Worm (Caenorhabditis elegans) whole organism, L4 larva: Measurements from ENCODE around the gene T28C6.10.

ENCODE experiments used
- Y105C5A.15 ChIP-seq: fragments of 200-800 bp; sonication (Bioruptor generic); IDR thresholded peaks from 2 replicates; pipeline ENCODE4 v1.3.6; 2022; ENCODE audit warnings: missing genetic modification characterization, missing compliant biosample characterization
- Y5F2A.4 ChIP-seq: fragments of 200-800 bp; sonication (Bioruptor generic); optimal IDR thresholded peaks from 2 replicates; lab custom pipeline; 2018; ENCODE audit warnings: mild to moderate bottlenecking, missing genetic modification characterization, missing compliant biosample characterization
- Y75B8A.6 ChIP-seq: fragments of 200-800 bp; sonication (Bioruptor generic); IDR thresholded peaks from 2 replicates; pipeline ENCODE4 v1.3.6; 2022; ENCODE audit warnings: missing genetic modification reagents, missing genetic modification characterization, missing compliant biosample characterization
- ZK546.5 ChIP-seq, 2 experiments: sonication (generic microtip); optimal IDR thresholded peaks; 2 replicates each; lab custom pipeline; 2017; ENCODE audit warnings: missing biosample characterization in 2 of 2, missing genetic modification characterization in 2 of 2
- aha-1 ChIP-seq: fragments of 150-350 bp; peaks from one replicate; lab custom pipeline; 2014; ENCODE audit warnings: missing biosample characterization, missing genetic modification characterization
- ceh-20 ChIP-seq: fragments of 200-800 bp; sonication (Bioruptor generic); IDR thresholded peaks from 2 replicates; pipeline ENCODE4 v1.3.6; 2022; ENCODE audit warnings: missing genetic modification reagents, missing genetic modification characterization, missing compliant biosample characterization
- ceh-32 ChIP-seq: sonication (generic microtip); optimal IDR thresholded peaks from 2 replicates; lab custom pipeline; 2016; ENCODE audit warnings: mild to moderate bottlenecking, missing genetic modification characterization, missing compliant biosample characterization; ENCODE audit not compliant: poor library complexity
- ceh-62 ChIP-seq: sonication (generic microtip); optimal IDR thresholded peaks from 2 replicates; lab custom pipeline; 2017; ENCODE audit warnings: missing biosample characterization, missing genetic modification characterization
- cey-2 ChIP-seq: sonication (generic microtip); optimal IDR thresholded peaks from 3 replicates; lab custom pipeline; 2017; ENCODE audit warnings: missing genetic modification characterization, mild to moderate bottlenecking, missing compliant biosample characterization, antibody characterized with exemption, borderline replicate concordance; ENCODE audit not compliant: insufficient read depth
- daf-16 ChIP-seq, 3 experiments: sonication (generic microtip); optimal IDR thresholded peaks; 2 replicates each; lab custom pipeline; 2016 to 2017; ENCODE audit warnings: missing genetic modification characterization in 3 of 3, missing genetic modification reagents in 3 of 3, mild to moderate bottlenecking in 2 of 3, missing compliant biosample characterization in 2 of 3, missing biosample characterization in 1 of 3, moderate library complexity in 1 of 3
- daf-19 ChIP-seq: fragments of 200-800 bp; sonication (Bioruptor generic); conservative IDR thresholded peaks from 2 replicates; pipeline ENCODE4 v1.3.6; 2022; ENCODE audit warnings: missing genetic modification characterization, missing compliant biosample characterization
- dmd-8 ChIP-seq: fragments of 200-800 bp; sonication (Bioruptor generic); IDR thresholded peaks from 2 replicates; pipeline ENCODE4 v1.3.6; 2022; ENCODE audit warnings: missing genetic modification characterization, missing compliant biosample characterization
- dpl-1 ChIP-seq: fragments of 150-350 bp; optimal IDR thresholded peaks from 2 replicates; lab custom pipeline; 2014; ENCODE audit warnings: missing biosample characterization, missing genetic modification reagents, missing genetic modification characterization
- duxl-1 ChIP-seq: sonication (generic microtip); optimal IDR thresholded peaks from 2 replicates; lab custom pipeline; 2016; ENCODE audit warnings: mild to moderate bottlenecking, missing genetic modification characterization, moderate library complexity, missing compliant biosample characterization; ENCODE audit not compliant: poor library complexity
- egl-27 ChIP-seq: sonication (generic microtip); optimal IDR thresholded peaks from 3 replicates; lab custom pipeline; 2017; ENCODE audit warnings: missing biosample characterization, missing genetic modification reagents, missing genetic modification characterization
- fkh-10 ChIP-seq: fragments of 150-350 bp; optimal IDR thresholded peaks from 2 replicates; lab custom pipeline; 2014; ENCODE audit warnings: missing biosample characterization, missing genetic modification reagents, missing genetic modification characterization
- hlh-11 ChIP-seq: fragments of 200-800 bp; sonication (Bioruptor generic); optimal IDR thresholded peaks from 2 replicates; lab custom pipeline; 2018; ENCODE audit warnings: mild to moderate bottlenecking, missing genetic modification characterization, missing compliant biosample characterization
- jun-1 ChIP-seq: fragments of 150-350 bp; optimal IDR thresholded peaks from 2 replicates; lab custom pipeline; 2014; ENCODE audit warnings: missing biosample characterization, missing genetic modification reagents, missing genetic modification characterization
- lin-1 ChIP-seq: fragments of 200-800 bp; sonication (Bioruptor generic); IDR thresholded peaks from 2 replicates; pipeline ENCODE4 v1.3.6; 2022; ENCODE audit warnings: missing genetic modification reagents, missing genetic modification characterization, missing compliant biosample characterization
- lin-29 ChIP-seq: fragments of 200-800 bp; sonication (Bioruptor generic); IDR thresholded peaks from 2 replicates; pipeline ENCODE4 v1.3.6; 2022; ENCODE audit warnings: missing genetic modification reagents, missing genetic modification characterization, missing compliant biosample characterization
- madf-9 ChIP-seq: fragments of 200-800 bp; sonication (Bioruptor generic); conservative IDR thresholded peaks from 2 replicates; pipeline ENCODE4 v1.3.6; 2022; ENCODE audit warnings: missing genetic modification reagents, missing genetic modification characterization, missing compliant biosample characterization
- nhr-11 ChIP-seq: fragments of 150-350 bp; optimal IDR thresholded peaks from 2 replicates; lab custom pipeline; 2014; ENCODE audit warnings: missing biosample characterization, missing genetic modification characterization
- nhr-237 ChIP-seq: sonication (generic microtip); optimal IDR thresholded peaks from 2 replicates; lab custom pipeline; 2017; ENCODE audit warnings: missing biosample characterization, missing genetic modification characterization
- nhr-28 ChIP-seq: fragments of 150-350 bp; optimal IDR thresholded peaks from 2 replicates; lab custom pipeline; 2014; ENCODE audit warnings: missing biosample characterization, missing genetic modification characterization
- sdz-12 ChIP-seq: fragments of 200-800 bp; sonication (Bioruptor generic); optimal IDR thresholded peaks from 2 replicates; lab custom pipeline; 2018; ENCODE audit warnings: mild to moderate bottlenecking, missing genetic modification characterization, missing compliant biosample characterization
- set-16 ChIP-seq: fragments of 200-800 bp; sonication (Bioruptor generic); IDR thresholded peaks from 2 replicates; pipeline ENCODE4 v1.3.6; 2022; ENCODE audit warnings: missing genetic modification reagents, missing genetic modification characterization, missing compliant biosample characterization
- snpc-1.2 ChIP-seq: fragments of 200-800 bp; sonication (Bioruptor generic); IDR thresholded peaks from 2 replicates; pipeline ENCODE4 v1.3.6; 2022; ENCODE audit warnings: missing genetic modification reagents, missing genetic modification characterization, missing compliant biosample characterization
- spr-3 ChIP-seq: fragments of 200-800 bp; sonication (Bioruptor generic); optimal IDR thresholded peaks from 2 replicates; lab custom pipeline; 2018; ENCODE audit warnings: mild to moderate bottlenecking, missing genetic modification characterization, missing compliant biosample characterization
- unc-62 ChIP-seq, 3 experiments: fragments of 150-350 bp in 1 of 3; sonication (generic microtip); optimal IDR thresholded peaks in 2 of 3; peaks in 1 of 3; 1 replicate in 1 of 3; 2 replicates in 2 of 3; lab custom pipeline; 2014 to 2017; ENCODE audit warnings: missing biosample characterization in 3 of 3, missing genetic modification characterization in 3 of 3, missing genetic modification reagents in 3 of 3, missing genotype in 1 of 3
- zfp-2 ChIP-seq: sonication (generic microtip); optimal IDR thresholded peaks from 2 replicates; lab custom pipeline; 2016; ENCODE audit warnings: mild to moderate bottlenecking, missing genetic modification characterization, missing compliant biosample characterization

T28C6.10 gene

ce11 chrIV:8848983-8849382, 31.2 kb downstream of the T28C6.10 start:
- TF ChIP-seq set-16 (peak; percentile 85), madf-9 (GFP tag; lab: Robert Waterston, UW) (no peak), egl-27 (tag; lab: Kevin White, UChicago) (no peak), spr-3 (no peak)
- TF ChIP-seq, all 104 proteins: peak for 1

ce11 chrIV:8850807-8851206, 33.1 kb downstream of the T28C6.10 start:
- no peak for TF ChIP-seq nhr-237 (tag; lab: Kevin White, UChicago)
- TF ChIP-seq set-16 = peak; percentile 92
- TF ChIP-seq lin-29 (GFP tag; lab: Robert Waterston, UW) = 0 out of 2 replicates have a peak, but pooled peaks have one; percentile 26
- no peak for TF ChIP-seq duxl-1
- no peak for TF ChIP-seq ZK546.5 (tag; optimal IDR thresholded peaks at IDR 0.05; lab: Kevin White, UChicago)
- TF ChIP-seq hlh-11 (tag; lab: Kevin White, UChicago) = peak; percentile 1
- no peak for TF ChIP-seq sdz-12 (GFP tag; lab: Kevin White, UChicago)
- peak; percentile 13 for TF ChIP-seq nhr-28
- TF ChIP-seq lin-1 (GFP tag; lab: Robert Waterston, UW) = no peak
- TF ChIP-seq ceh-32 = no peak
- TF ChIP-seq dmd-8 (GFP tag; lab: Robert Waterston, UW) = 0 out of 2 replicates have a peak, but pooled peaks have one; percentile 57
- TF ChIP-seq, all 104 proteins: peak for 5

ce11 chrIV:8852194-8852593, 34.5 kb downstream of the T28C6.10 start, which contains the start of gene alp-1:
Gene alp-1, plus strand, starts transcription at chrIV:8852494.
- no peak for TF ChIP-seq daf-19
- TF ChIP-seq dpl-1 (GFP tag; lab: Kevin White, UChicago) = no peak
- TF ChIP-seq daf-16 (GFP tag; optimal IDR thresholded peaks at IDR 0.05; lab: Kevin White, UChicago) = no peak
- no peak for TF ChIP-seq daf-16 (tag; optimal IDR thresholded peaks at IDR 0.05; lab: Kevin White, UChicago)
- no peak for TF ChIP-seq Y5F2A.4 (GFP tag; lab: Kevin White, UChicago)
- no peak for TF ChIP-seq ceh-62 (tag; lab: Kevin White, UChicago)
- TF ChIP-seq ceh-20 (GFP tag; lab: Robert Waterston, UW) = no peak
- TF ChIP-seq snpc-1.2 = no peak
- TF ChIP-seq fkh-10 (GFP tag; lab: Kevin White, UChicago) = no peak
- no peak for TF ChIP-seq set-16
- no peak for TF ChIP-seq Y105C5A.15 (GFP tag; lab: Robert Waterston, UW)
- no peak for TF ChIP-seq madf-9 (GFP tag; lab: Robert Waterston, UW)
- TF ChIP-seq zfp-2 (tag; lab: Kevin White, UChicago) = no peak
- TF ChIP-seq, all 104 proteins: peak for 0

- TF ChIP-seq Y75B8A.6 (GFP tag; lab: Robert Waterston, UW) (no peak), aha-1 (tag; lab: Kevin White, UChicago) (peak; percentile 67)
Observed at ce11 chrIV:8853301-8853700, 35.6 kb downstream of the T28C6.10 start.

- peak; percentile 17 for TF ChIP-seq aha-1 (tag; lab: Kevin White, UChicago)
- TF ChIP-seq nhr-11 (tag; lab: Kevin White, UChicago) = no peak
Observed at ce11 chrIV:8855963-8856362, 38.2 kb downstream of the T28C6.10 start, which contains the start of gene T11B7.5. Gene T11B7.5, minus strand, starts transcription at chrIV:8856063.

- no peak for TF ChIP-seq jun-1 (tag; lab: Kevin White, UChicago)
- TF ChIP-seq unc-62 (GFP tag; optimal IDR thresholded peaks at IDR 0.05 in 1 of 2; lab: Kevin White, UChicago) = peak in 1 of 2 experiments; percentile 98
- no peak for TF ChIP-seq unc-62 (tag; optimal IDR thresholded peaks at IDR 0.05; lab: Kevin White, UChicago)
- TF ChIP-seq daf-16 (GFP tag; optimal IDR thresholded peaks at IDR 0.05; lab: Kevin White, UChicago) = peak in 1 of 2 experiments; percentile 13
- no peak for TF ChIP-seq daf-16 (tag; optimal IDR thresholded peaks at IDR 0.05; lab: Kevin White, UChicago)
- TF ChIP-seq nhr-28 = peak; percentile 41
- TF ChIP-seq cey-2 (tag; lab: Kevin White, UChicago) = peak; percentile 13
Observed at ce11 chrIV:8864672-8865071, 46.9 kb downstream of the T28C6.10 start.
